Worm (Caenorhabditis elegans) whole organism, L2 larva: ENCODE results near the gene C17G10.13.

ENCODE experiments used
- F13H6.1 ChIP-seq: sonication (generic microtip); optimal IDR thresholded peaks from 2 replicates; lab custom pipeline; 2016; ENCODE audit warnings: missing genetic modification characterization, missing compliant biosample characterization
- fos-1 ChIP-seq: fragments of 150-350 bp; optimal IDR thresholded peaks from 2 replicates; lab custom pipeline; 2014; ENCODE audit warnings: missing biosample characterization, missing genetic modification characterization
- lin-13 ChIP-seq: fragments of 150-350 bp; optimal IDR thresholded peaks from 2 replicates; lab custom pipeline; 2014; ENCODE audit warnings: missing biosample characterization, missing genetic modification reagents, missing genetic modification characterization
- lin-39 ChIP-seq: fragments of 150-350 bp; optimal IDR thresholded peaks from 2 replicates; lab custom pipeline; 2014; ENCODE audit warnings: missing biosample characterization, missing genetic modification reagents, missing genetic modification characterization
- mbf-1 ChIP-seq: sonication (generic microtip); optimal IDR thresholded peaks from 2 replicates; lab custom pipeline; 2017; ENCODE audit warnings: missing biosample characterization, missing genetic modification characterization
- sem-4 ChIP-seq: fragments of 150-350 bp; optimal IDR thresholded peaks from 2 replicates; lab custom pipeline; 2014; ENCODE audit warnings: missing biosample characterization, missing genetic modification reagents, missing genetic modification characterization

ce11 chrII:5589690-5590089 is at the start of gene C17G10.13:
- TF ChIP-seq lin-39 (tag; lab: Kevin White, UChicago) (no peak), F13H6.1 (tag; lab: Kevin White, UChicago) (no peak), mbf-1 (tag; lab: Kevin White, UChicago) (no peak), fos-1 (tag; lab: Kevin White, UChicago) (no peak), sem-4 (tag; lab: Kevin White, UChicago) (no peak), lin-13 (no peak)
